Fruit fly (Drosophila melanogaster) whole organism, pupa: ENCODE measurements around the gene mus304.
A peak's percentile ranks its signal among the peaks of the same experiment; 100 is the strongest.

Experiments used
- CG10348 ChIP-seq: fragments of 200-800 bp; sonication (Bioruptor generic); IDR thresholded peaks from 2 replicates; pipeline ENCODE4 v1.3.6; 2022; ENCODE audit warnings: missing biosample characterization, missing genetic modification characterization
- CG14655 ChIP-seq: fragments of 200-800 bp; sonication (Bioruptor generic); optimal IDR thresholded peaks from 3 replicates; lab custom pipeline; 2017; ENCODE audit warnings: mild to moderate bottlenecking, missing biosample characterization, missing genetic modification reagents, missing genetic modification characterization
- CG17806 ChIP-seq: fragments of 200-800 bp; sonication (Bioruptor generic); optimal IDR thresholded peaks from 2 replicates; lab custom pipeline; 2018; ENCODE audit warnings: missing biosample characterization, mild to moderate bottlenecking, missing genetic modification characterization, moderate library complexity
- CG8159 ChIP-seq: fragments of 200-800 bp; sonication (Bioruptor generic); optimal IDR thresholded peaks from 3 replicates; lab custom pipeline; 2018; ENCODE audit warnings: missing biosample characterization, mild to moderate bottlenecking, missing genetic modification characterization, moderate library complexity
- CG8301 ChIP-seq: fragments of 200-800 bp; sonication (Bioruptor generic); optimal IDR thresholded peaks from 2 replicates; lab custom pipeline; 2018; ENCODE audit warnings: missing biosample characterization, mild to moderate bottlenecking, missing genetic modification characterization
- D1 ChIP-seq: fragments of 200-800 bp; sonication (Bioruptor generic); optimal IDR thresholded peaks from 2 replicates; lab custom pipeline; 2018; ENCODE audit warnings: missing biosample characterization, mild to moderate bottlenecking, missing genetic modification characterization, moderate library complexity
- EcR ChIP-seq: fragments of 200-800 bp; sonication (Bioruptor generic); optimal IDR thresholded peaks from 3 replicates; lab custom pipeline; 2019; ENCODE audit warnings: missing biosample characterization, missing genetic modification characterization, mild to moderate bottlenecking, moderate library complexity, missing genetic modification reagents
- Ets98B ChIP-seq: fragments of 200-800 bp; sonication (Bioruptor generic); IDR thresholded peaks from 2 replicates; pipeline ENCODE4 v1.3.6; 2022; ENCODE audit warnings: missing biosample characterization, missing genetic modification characterization
- Pif1A ChIP-seq: fragments of 200-800 bp; sonication (Bioruptor generic); optimal IDR thresholded peaks from 3 replicates; lab custom pipeline; 2016; ENCODE audit warnings: missing biosample characterization, missing genetic modification characterization
- Snoo ChIP-seq: fragments of 200-800 bp; sonication (Bioruptor generic); optimal IDR thresholded peaks from 3 replicates; lab custom pipeline; 2017; ENCODE audit warnings: missing biosample characterization, mild to moderate bottlenecking, missing genetic modification characterization, inconsistent platforms

- TF ChIP-seq CG14655 (GFP tag; lab: Kevin White, UChicago) (peak; percentile 27), CG8301 (no peak), Pif1A (GFP tag; lab: Kevin White, UChicago) (no peak), CG8159 (tag; lab: Kevin White, UChicago) (no peak), EcR (peak; percentile 85), CG17806 (tag; lab: Kevin White, UChicago) (no peak), Snoo (tag; lab: Kevin White, UChicago) (no peak), Ets98B (GFP tag; lab: Robert Waterston, UW) (no peak), D1 (tag; lab: Kevin White, UChicago) (no peak), CG10348 (no peak)
These were observed 22.6 kb upstream of the mus304 start, which contains the start of gene CG34253 for dm6 chr3L:18086754-18087685.
